Fruit fly (Drosophila melanogaster): ENCODE results near the gene CG32073.

Gene CG32073

DNA sequence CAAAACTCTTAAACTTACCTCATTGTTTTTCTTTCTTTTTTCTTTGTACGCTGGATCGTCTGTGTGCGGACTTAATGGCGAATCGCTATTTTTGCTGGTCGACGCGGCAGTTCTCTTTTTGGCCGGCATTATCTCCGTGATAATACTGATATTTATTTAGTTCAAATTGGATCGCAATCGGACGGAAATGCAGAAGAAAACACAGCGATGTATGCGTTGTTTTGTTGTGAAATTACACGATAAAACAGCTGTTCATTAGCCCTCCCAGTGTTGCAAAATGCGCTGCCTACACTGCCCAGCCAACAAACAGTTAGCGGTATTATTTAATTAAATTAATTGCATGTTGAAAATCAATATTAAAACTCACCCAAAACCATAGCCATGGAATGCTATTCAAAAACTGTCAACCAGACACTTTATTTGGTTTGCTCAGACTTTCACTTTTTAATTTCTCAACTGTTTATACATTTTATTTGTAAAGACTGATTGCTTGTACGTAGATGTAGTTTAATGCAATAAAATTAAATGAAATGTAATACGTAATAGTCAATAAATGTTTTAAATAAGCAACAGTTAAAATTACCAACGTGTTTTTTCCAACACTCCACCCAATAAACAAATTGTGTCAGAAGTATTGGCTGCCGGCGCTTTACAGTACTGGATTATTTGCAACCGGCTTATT is 9.3 kb downstream of the CG32073 start, which contains the start of the genes Irbp18 and APP-BP1:
Gene Irbp18 (minus strand): TSS at position 205 of the 682 bp plus-strand sequence.
Gene APP-BP1 (plus strand): TSS at position 431 of the 682 bp plus-strand sequence.
- TF ChIP-seq CG17801 (GFP tag; optimal IDR thresholded peaks at IDR 0.05; ENCODE audit: partially characterized antibody) = peak; percentile 91

DNA sequence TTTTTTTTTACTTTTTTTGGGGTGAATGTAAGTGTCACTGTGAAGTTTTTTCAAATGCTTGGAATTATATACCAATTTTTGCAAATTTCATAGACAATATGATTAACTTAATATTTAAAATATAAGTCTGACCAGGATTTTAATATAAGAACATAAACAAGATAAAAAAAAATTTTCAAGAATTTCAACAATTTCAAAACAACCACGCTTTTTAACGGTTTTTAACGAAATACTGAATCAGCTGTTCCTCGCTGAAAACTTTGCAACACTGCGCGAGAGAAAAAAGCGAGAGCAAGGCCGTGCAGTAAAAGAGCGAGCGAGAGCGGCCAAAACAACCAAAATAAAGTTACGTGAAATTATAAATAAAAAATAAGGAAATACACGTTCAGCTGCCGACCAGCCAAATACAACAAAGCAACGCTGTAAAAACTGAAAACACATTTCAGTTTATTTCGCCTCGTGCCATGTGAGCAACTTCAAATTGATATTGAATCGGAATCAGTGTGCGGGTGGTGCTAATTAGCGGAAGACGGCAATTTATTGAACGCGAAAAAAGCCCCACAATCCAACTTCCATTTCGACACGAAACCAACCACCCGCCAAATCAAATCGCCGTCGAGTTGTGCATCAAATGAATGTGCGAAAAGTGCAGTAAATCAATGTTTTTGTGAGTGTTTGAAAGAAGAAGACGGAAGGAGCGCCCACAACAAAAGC is 11.0 kb downstream of the CG32073 start, which contains the start of the genes CG46439, Iyd and CG33947:
Gene CG46439 (minus strand): TSS at position 51 of the 714 bp plus-strand sequence.
Gene Iyd (minus strand): TSS at position 51 of the 714 bp plus-strand sequence.
Gene CG33947 (plus strand): TSS at position 302 of the 714 bp plus-strand sequence.
- peak; percentile 92 for TF ChIP-seq CG17801 (GFP tag; optimal IDR thresholded peaks at IDR 0.05; ENCODE audit: partially characterized antibody)

dm6 chr3L:11094279-11094678 is 13.1 kb downstream of the CG32073 start:
- TF ChIP-seq CG17801 (GFP tag; optimal IDR thresholded peaks at IDR 0.05; ENCODE audit: partially characterized antibody) = no peak

- TF ChIP-seq CG17801 (GFP tag; optimal IDR thresholded peaks at IDR 0.05; ENCODE audit: partially characterized antibody) = peak; percentile 54
Measured at dm6 chr3L:11093046-11093520, 14.3 kb downstream of the CG32073 start, which contains the start of gene JIL-1. Gene JIL-1, minus strand, starts transcription at chr3L:11093193.

dm6 chr3L:11092610-11092961 is 14.8 kb downstream of the CG32073 start:
- TF ChIP-seq CG17801 (GFP tag; optimal IDR thresholded peaks at IDR 0.05; ENCODE audit: partially characterized antibody) = no peak

DNA sequence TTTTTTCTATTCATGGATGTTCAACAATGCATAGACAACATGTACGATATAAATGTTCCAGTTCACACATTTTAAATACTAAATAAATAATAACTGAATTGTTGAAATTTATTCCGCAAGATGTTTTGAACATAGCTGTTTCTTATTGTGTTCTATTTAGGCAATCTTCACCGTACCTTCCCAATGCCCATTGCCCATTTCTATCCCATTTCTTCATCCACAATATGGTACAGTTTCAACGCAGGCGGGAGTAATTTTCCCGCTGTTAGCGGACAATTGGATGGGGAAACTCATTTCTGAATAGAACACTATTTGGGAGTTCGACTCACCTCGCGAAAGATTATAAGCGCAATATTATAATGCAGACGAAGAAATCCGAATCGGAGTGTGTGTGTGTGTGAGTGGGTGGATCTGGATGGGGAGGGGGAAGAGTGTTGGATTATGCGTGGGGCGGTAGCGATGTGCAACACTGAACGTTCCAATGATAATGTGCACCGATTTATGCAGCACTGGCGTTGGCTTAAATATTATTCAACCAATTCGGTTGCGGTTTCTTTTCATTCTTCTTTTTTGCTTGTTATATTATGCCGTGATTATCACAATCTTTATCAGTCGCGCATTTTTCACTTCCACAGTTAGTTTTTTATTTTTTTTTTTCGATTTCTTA is 15.3 kb downstream of the CG32073 start:
- peak; percentile 56 for TF ChIP-seq CG17801 (GFP tag; optimal IDR thresholded peaks at IDR 0.05; ENCODE audit: partially characterized antibody)

- peak; percentile 51 for TF ChIP-seq CG17801 (GFP tag; optimal IDR thresholded peaks at IDR 0.05; ENCODE audit: partially characterized antibody)
Measured at dm6 chr3L:11089805-11090440, 17.5 kb downstream of the CG32073 start.

DNA sequence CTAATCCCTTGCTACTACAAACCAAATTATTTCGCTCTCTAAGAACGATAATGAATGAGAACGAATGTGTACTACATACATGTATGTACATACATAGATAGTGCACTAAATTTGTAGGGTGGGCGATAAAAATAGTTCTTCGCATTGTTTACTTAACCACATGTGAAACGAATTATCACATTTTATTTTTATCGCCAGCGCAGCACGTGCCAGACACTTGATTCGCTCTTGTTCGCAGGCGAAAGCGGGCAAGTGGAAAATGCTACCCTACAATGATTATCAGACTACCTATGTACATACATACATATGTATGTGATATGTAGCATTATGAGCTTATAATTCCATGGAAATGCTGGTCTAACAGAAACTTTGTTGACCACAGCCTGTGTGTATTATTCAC is 21.6 kb downstream of the CG32073 start:
- no peak for TF ChIP-seq CG17801 (GFP tag; optimal IDR thresholded peaks at IDR 0.05; ENCODE audit: partially characterized antibody)

- peak; percentile 93 for TF ChIP-seq CG17801 (GFP tag; optimal IDR thresholded peaks at IDR 0.05; ENCODE audit: partially characterized antibody)
Measured at dm6 chr3L:11084557-11085231, 22.7 kb downstream of the CG32073 start.

DNA sequence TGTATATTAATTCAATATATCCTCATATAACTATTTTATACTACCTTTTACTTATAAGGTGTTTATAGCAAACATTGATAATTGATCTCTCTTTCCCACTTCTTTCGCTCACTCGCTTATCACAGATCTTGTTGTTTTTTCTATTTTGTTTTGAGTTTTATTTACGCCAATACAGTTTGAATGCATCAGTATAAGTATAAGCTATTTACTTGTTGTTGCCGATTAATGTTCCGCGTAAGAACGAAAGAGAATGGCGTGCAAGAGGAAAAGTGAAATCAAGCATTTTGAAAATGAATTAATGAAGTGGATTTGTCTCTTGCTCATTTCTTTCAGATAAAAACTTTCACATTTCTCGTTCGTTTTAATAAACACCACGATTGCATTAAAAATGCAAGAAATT is 23.8 kb downstream of the CG32073 start:
- peak; percentile 34 for TF ChIP-seq CG17801 (GFP tag; optimal IDR thresholded peaks at IDR 0.05; ENCODE audit: partially characterized antibody)

DNA sequence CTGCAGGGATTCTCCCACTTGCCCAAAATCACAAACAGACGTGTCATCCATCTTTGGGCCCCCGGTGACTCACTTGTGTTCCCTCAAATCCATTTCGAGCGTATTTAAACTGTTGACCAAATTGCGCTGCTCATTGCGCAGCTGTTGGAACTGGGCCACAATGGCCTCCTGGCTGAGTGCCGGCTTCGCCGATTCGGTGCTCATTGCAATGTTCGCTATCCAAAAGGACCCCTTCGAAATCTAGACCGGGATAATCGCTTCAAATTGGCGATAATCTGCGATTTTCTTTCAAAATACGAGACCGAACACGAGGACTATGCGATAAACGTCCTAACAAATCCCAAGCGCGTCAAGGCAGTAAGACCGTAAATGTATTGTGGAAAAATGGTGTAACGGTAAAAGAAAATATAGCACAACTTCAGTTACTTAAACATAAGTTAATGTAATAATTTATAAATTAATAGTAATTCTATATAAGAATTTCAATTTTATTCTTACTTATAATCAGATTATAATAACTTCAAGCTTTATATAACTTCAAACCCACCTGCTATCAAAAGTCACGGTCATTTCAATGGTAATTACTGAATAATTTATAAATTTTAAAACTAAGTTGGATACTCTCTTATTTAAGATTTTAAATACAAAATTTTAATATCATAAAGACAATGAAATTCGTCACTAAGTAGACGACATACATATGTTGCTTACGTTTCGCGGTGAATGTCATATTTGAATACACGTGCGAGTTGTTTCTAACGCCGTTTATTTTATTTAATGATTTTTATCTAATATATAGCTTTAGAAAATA is 33.1 kb downstream of the CG32073 start, which contains the start of the genes Pfdn2 and Noc1:
Gene Pfdn2 (minus strand): TSS at position 346 of the 811 bp plus-strand sequence.
Gene Noc1 (plus strand): TSS at position 727 of the 811 bp plus-strand sequence.
- TF ChIP-seq CG17801 (GFP tag; optimal IDR thresholded peaks at IDR 0.05; ENCODE audit: partially characterized antibody) = no peak

DNA sequence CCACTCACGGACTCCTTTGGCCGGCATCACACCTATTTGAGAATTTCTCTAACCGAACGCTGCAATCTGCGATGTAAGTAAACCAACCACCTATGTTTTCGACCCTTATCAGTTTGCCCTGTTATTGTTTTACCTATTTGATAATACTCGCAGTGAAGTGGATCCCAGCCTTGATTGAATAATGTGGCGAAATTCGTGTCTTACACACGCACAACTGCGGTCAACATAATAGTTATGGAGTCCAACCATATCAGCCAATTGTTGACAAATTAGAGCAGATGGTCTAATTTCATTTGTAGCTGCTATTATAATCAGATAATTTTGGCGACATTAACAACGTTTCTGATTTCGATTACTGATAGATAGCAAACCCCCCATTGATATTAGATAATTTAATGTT is 36.3 kb downstream of the CG32073 start:
- TF ChIP-seq CG17801 (GFP tag; optimal IDR thresholded peaks at IDR 0.05; ENCODE audit: partially characterized antibody) = no peak

dm6 chr3L:11070372-11070854 is 37.0 kb downstream of the CG32073 start, which contains the start of gene Mocs1:
Gene Mocs1, plus strand, starts transcription at chr3L:11070526.
- TF ChIP-seq CG17801 (GFP tag; optimal IDR thresholded peaks at IDR 0.05; ENCODE audit: partially characterized antibody) = peak; percentile 48

Data from ovary, adult (tissue).